Worm (Caenorhabditis elegans) whole organism, late embryonic: ENCODE results near the gene C16A11.10.

Experiments
- C08G9.2 ChIP-seq: sonication (generic microtip); optimal IDR thresholded peaks from 2 replicates; lab custom pipeline; 2016; ENCODE audit warnings: mild to moderate bottlenecking, missing genetic modification characterization, moderate library complexity, missing compliant biosample characterization
- F13H6.1 ChIP-seq: sonication (generic microtip); optimal IDR thresholded peaks from 2 replicates; lab custom pipeline; 2016; ENCODE audit warnings: missing genetic modification characterization, missing compliant biosample characterization
- K02D7.2 ChIP-seq: sonication (generic microtip); optimal IDR thresholded peaks from 2 replicates; lab custom pipeline; 2017; ENCODE audit warnings: mild to moderate bottlenecking, missing genetic modification characterization, missing compliant biosample characterization
- T23F11.4 ChIP-seq: fragments of 200-800 bp; sonication (Bioruptor generic); optimal IDR thresholded peaks from 2 replicates; lab custom pipeline; 2018; ENCODE audit warnings: mild to moderate bottlenecking, missing genetic modification characterization, missing compliant biosample characterization
- ahr-1 ChIP-seq: sonication (generic microtip); optimal IDR thresholded peaks from 2 replicates; lab custom pipeline; 2016; ENCODE audit warnings: missing genetic modification characterization, missing compliant biosample characterization
- ceh-14 ChIP-seq: sonication (generic microtip); optimal IDR thresholded peaks from 2 replicates; lab custom pipeline; 2016; ENCODE audit warnings: missing genotype, missing genetic modification characterization, missing compliant biosample characterization
- ceh-18 ChIP-seq: sonication (generic microtip); optimal IDR thresholded peaks from 2 replicates; lab custom pipeline; 2016; ENCODE audit warnings: missing genetic modification characterization, missing compliant biosample characterization
- ceh-19 ChIP-seq: fragments of 200-800 bp; sonication (Bioruptor generic); optimal IDR thresholded peaks from 2 replicates; lab custom pipeline; 2018; ENCODE audit warnings: mild to moderate bottlenecking, missing genetic modification characterization, missing compliant biosample characterization
- ceh-34 ChIP-seq: sonication (generic microtip); optimal IDR thresholded peaks from 2 replicates; lab custom pipeline; 2016; ENCODE audit warnings: mild to moderate bottlenecking, missing genetic modification characterization, missing compliant biosample characterization
- ceh-45 ChIP-seq: fragments of 200-800 bp; sonication (Bioruptor generic); IDR thresholded peaks from 2 replicates; pipeline ENCODE4 v1.3.6; 2022; ENCODE audit warnings: missing genetic modification reagents, missing genetic modification characterization, missing compliant biosample characterization
- dmd-4 ChIP-seq: sonication (generic microtip); optimal IDR thresholded peaks from 2 replicates; lab custom pipeline; 2016; ENCODE audit warnings: borderline replicate concordance, missing genetic modification characterization, missing compliant biosample characterization
- dve-1 ChIP-seq: sonication (generic microtip); optimal IDR thresholded peaks from 2 replicates; lab custom pipeline; 2017; ENCODE audit warnings: antibody characterized with exemption, mild to moderate bottlenecking, missing genetic modification characterization, missing compliant biosample characterization
- elt-2 ChIP-seq: sonication (generic microtip); optimal IDR thresholded peaks from 2 replicates; lab custom pipeline; 2016; ENCODE audit warnings: missing genetic modification reagents, missing genetic modification characterization, missing compliant biosample characterization
- fax-1 ChIP-seq: sonication (generic microtip); optimal IDR thresholded peaks from 2 replicates; lab custom pipeline; 2016; ENCODE audit warnings: missing genotype, missing genetic modification characterization, missing compliant biosample characterization
- fkh-10 ChIP-seq: fragments of 150-350 bp; optimal IDR thresholded peaks from 2 replicates; lab custom pipeline; 2014; ENCODE audit warnings: missing biosample characterization, missing genetic modification reagents, missing genetic modification characterization
- fkh-6 ChIP-seq: sonication (generic microtip); optimal IDR thresholded peaks from 2 replicates; lab custom pipeline; 2016; ENCODE audit warnings: missing genetic modification characterization, missing compliant biosample characterization
- gmeb-2 ChIP-seq: sonication (generic microtip); optimal IDR thresholded peaks from 2 replicates; lab custom pipeline; 2016; ENCODE audit warnings: missing genetic modification characterization, inconsistent platforms, missing compliant biosample characterization
- hlh-13 ChIP-seq: fragments of 200-800 bp; sonication (Bioruptor generic); optimal IDR thresholded peaks from 2 replicates; lab custom pipeline; 2018; ENCODE audit warnings: mild to moderate bottlenecking, missing genetic modification characterization, missing compliant biosample characterization
- hlh-30 ChIP-seq: sonication (generic microtip); optimal IDR thresholded peaks from 2 replicates; lab custom pipeline; 2017; ENCODE audit warnings: antibody characterized with exemption, missing genetic modification characterization, missing compliant biosample characterization; ENCODE audit not compliant: insufficient read depth
- hlh-6 ChIP-seq: sonication (generic microtip); optimal IDR thresholded peaks from 2 replicates; lab custom pipeline; 2016; ENCODE audit warnings: missing genotype, missing genetic modification characterization, missing compliant biosample characterization
- lin-11 ChIP-seq: fragments of 200-800 bp; sonication (Bioruptor generic); optimal IDR thresholded peaks from 2 replicates; lab custom pipeline; 2018; ENCODE audit warnings: mild to moderate bottlenecking, missing genetic modification characterization, missing compliant biosample characterization
- madf-2 ChIP-seq: sonication (generic microtip); optimal IDR thresholded peaks from 2 replicates; lab custom pipeline; 2017; ENCODE audit warnings: missing genetic modification characterization, missing compliant biosample characterization
- nfya-1 ChIP-seq: sonication (generic microtip); optimal IDR thresholded peaks from 2 replicates; lab custom pipeline; 2017; ENCODE audit warnings: missing genetic modification characterization, mild to moderate bottlenecking, missing compliant biosample characterization, antibody characterized with exemption, moderate library complexity
- nhr-11 ChIP-seq: fragments of 150-350 bp; optimal IDR thresholded peaks from 2 replicates; lab custom pipeline; 2014; ENCODE audit warnings: missing biosample characterization, missing genetic modification characterization
- nhr-232 ChIP-seq: sonication (generic microtip); optimal IDR thresholded peaks from 2 replicates; lab custom pipeline; 2016; ENCODE audit warnings: missing genetic modification characterization, missing compliant biosample characterization
- npax-4 ChIP-seq: sonication (generic microtip); optimal IDR thresholded peaks from 2 replicates; lab custom pipeline; 2016; ENCODE audit warnings: missing genetic modification characterization, missing compliant biosample characterization
- pqm-1 ChIP-seq: sonication (generic microtip); optimal IDR thresholded peaks from 2 replicates; lab custom pipeline; 2016; ENCODE audit warnings: missing genetic modification characterization, missing compliant biosample characterization
- ref-2 ChIP-seq: sonication (generic microtip); optimal IDR thresholded peaks from 2 replicates; lab custom pipeline; 2016; ENCODE audit warnings: missing genetic modification characterization, missing compliant biosample characterization
- rnt-1 ChIP-seq: sonication (generic microtip); optimal IDR thresholded peaks from 2 replicates; lab custom pipeline; 2016; ENCODE audit warnings: missing genetic modification characterization, missing compliant biosample characterization
- tbx-2 ChIP-seq: sonication (generic microtip); optimal IDR thresholded peaks from 2 replicates; lab custom pipeline; 2016; ENCODE audit warnings: missing genetic modification characterization, missing compliant biosample characterization
- ttx-3 ChIP-seq: sonication (generic microtip); optimal IDR thresholded peaks from 2 replicates; lab custom pipeline; 2016; ENCODE audit warnings: missing genetic modification reagents, missing genetic modification characterization, missing compliant biosample characterization
- unc-42 ChIP-seq: sonication (generic microtip); optimal IDR thresholded peaks from 2 replicates; lab custom pipeline; 2016; ENCODE audit warnings: missing genotype, missing genetic modification characterization, missing compliant biosample characterization
- unc-55 ChIP-seq: sonication (generic microtip); optimal IDR thresholded peaks from 2 replicates; lab custom pipeline; 2017; ENCODE audit warnings: missing biosample characterization, missing genetic modification reagents, missing genetic modification characterization
- unc-86 ChIP-seq: sonication (generic microtip); optimal IDR thresholded peaks from 2 replicates; lab custom pipeline; 2016; ENCODE audit warnings: missing genetic modification characterization, missing compliant biosample characterization
- zip-5 ChIP-seq: sonication (generic microtip); optimal IDR thresholded peaks from 2 replicates; lab custom pipeline; 2016; ENCODE audit warnings: missing genetic modification characterization, missing compliant biosample characterization
- ztf-16 ChIP-seq: sonication (generic microtip); optimal IDR thresholded peaks from 2 replicates; lab custom pipeline; 2017; ENCODE audit warnings: missing genetic modification characterization, missing compliant biosample characterization

C16A11.10 gene

ce11 chrII:4230816-4231435 lies at the start of gene C16A11.10:
C16A11.10 (plus strand) TSS chrII:4231385.
- TF ChIP-seq hlh-6 (no peak), unc-42 (tag; lab: Kevin White, UChicago) (no peak), madf-2 (tag; lab: Kevin White, UChicago) (no peak), nhr-232 (no peak), pqm-1 (tag; lab: Kevin White, UChicago) (no peak), ceh-14 (tag; lab: Kevin White, UChicago) (no peak), C08G9.2 (tag; lab: Kevin White, UChicago) (no peak), ref-2 (no peak), ttx-3 (no peak), hlh-30 (tag; lab: Kevin White, UChicago) (no peak), fkh-6 (no peak), fkh-10 (GFP tag; lab: Kevin White, UChicago) (no peak), ahr-1 (tag; lab: Kevin White, UChicago) (no peak), ceh-45 (GFP tag; lab: Robert Waterston, UW) (no peak)
- TF ChIP-seq, all 69 proteins: peak for 0

ce11 chrII:4182364-4182763 lies 48.8 kb upstream of the C16A11.10 start, which contains the start of gene R03H10.11:
R03H10.11 (plus strand) TSS chrII:4182664.
- TF ChIP-seq ceh-34 (tag; lab: Kevin White, UChicago) (no peak), dmd-4 (tag; lab: Kevin White, UChicago) (no peak)

- TF ChIP-seq rnt-1 (peak; percentile 78), nfya-1 (peak; percentile 1), nhr-11 (tag; lab: Kevin White, UChicago) (no peak), ceh-34 (tag; lab: Kevin White, UChicago) (peak; percentile 33), lin-11 (tag; lab: Kevin White, UChicago) (no peak), ceh-18 (tag; lab: Kevin White, UChicago) (peak; percentile 81), dve-1 (tag; lab: Kevin White, UChicago) (no peak), unc-55 (GFP tag; lab: Kevin White, UChicago) (peak; percentile 55), madf-2 (tag; lab: Kevin White, UChicago) (no peak), tbx-2 (tag; lab: Kevin White, UChicago) (peak; percentile 26)
- TF ChIP-seq, all 69 proteins: peak for 6
These were observed 47.2 kb upstream of the C16A11.10 start for ce11 chrII:4183979-4184378.

- no peak for TF ChIP-seq ceh-45 (GFP tag; lab: Robert Waterston, UW)
- TF ChIP-seq ref-2 = no peak
- no peak for TF ChIP-seq T23F11.4 (GFP tag; lab: Kevin White, UChicago)
- TF ChIP-seq unc-86 (tag; lab: Kevin White, UChicago) = no peak
- no peak for TF ChIP-seq npax-4 (tag; lab: Kevin White, UChicago)
- TF ChIP-seq fax-1 (tag; lab: Kevin White, UChicago) = no peak
- no peak for TF ChIP-seq elt-2
- TF ChIP-seq pqm-1 (tag; lab: Kevin White, UChicago) = no peak
- TF ChIP-seq gmeb-2 (tag; lab: Kevin White, UChicago) = no peak
- TF ChIP-seq ceh-19 (GFP tag; lab: Kevin White, UChicago) = no peak
- no peak for TF ChIP-seq hlh-13 (GFP tag; lab: Kevin White, UChicago)
- no peak for TF ChIP-seq F13H6.1 (tag; lab: Kevin White, UChicago)
- no peak for TF ChIP-seq zip-5 (tag; lab: Kevin White, UChicago)
- TF ChIP-seq K02D7.2 (tag; lab: Kevin White, UChicago) = no peak
- no peak for TF ChIP-seq ztf-16
- TF ChIP-seq ceh-14 (tag; lab: Kevin White, UChicago) = no peak
- no peak for TF ChIP-seq lin-11 (tag; lab: Kevin White, UChicago)
- no peak for TF ChIP-seq madf-2 (tag; lab: Kevin White, UChicago)
- no peak for TF ChIP-seq nhr-11 (tag; lab: Kevin White, UChicago)
- TF ChIP-seq, all 69 proteins: peak for 0
These were observed 44.8 kb upstream of the C16A11.10 start, which contains the start of gene cpna-1 for ce11 chrII:4186364-4186763. cpna-1 (plus strand) TSS chrII:4186664.
